Worm (Caenorhabditis elegans) whole organism, L3 larva: ENCODE results near the gene irld-50.

Source experiments
- jun-1 ChIP-seq: fragments of 150-350 bp; optimal IDR thresholded peaks from 2 replicates; lab custom pipeline; 2014; ENCODE audit warnings: missing biosample characterization, missing genetic modification reagents, missing genetic modification characterization
- nhr-12 ChIP-seq: fragments of 150-350 bp; optimal IDR thresholded peaks from 2 replicates; lab custom pipeline; 2014; ENCODE audit warnings: missing biosample characterization, missing genetic modification characterization
- nhr-28 ChIP-seq: fragments of 150-350 bp; optimal IDR thresholded peaks from 2 replicates; lab custom pipeline; 2014; ENCODE audit warnings: missing biosample characterization, missing genetic modification characterization

DNA sequence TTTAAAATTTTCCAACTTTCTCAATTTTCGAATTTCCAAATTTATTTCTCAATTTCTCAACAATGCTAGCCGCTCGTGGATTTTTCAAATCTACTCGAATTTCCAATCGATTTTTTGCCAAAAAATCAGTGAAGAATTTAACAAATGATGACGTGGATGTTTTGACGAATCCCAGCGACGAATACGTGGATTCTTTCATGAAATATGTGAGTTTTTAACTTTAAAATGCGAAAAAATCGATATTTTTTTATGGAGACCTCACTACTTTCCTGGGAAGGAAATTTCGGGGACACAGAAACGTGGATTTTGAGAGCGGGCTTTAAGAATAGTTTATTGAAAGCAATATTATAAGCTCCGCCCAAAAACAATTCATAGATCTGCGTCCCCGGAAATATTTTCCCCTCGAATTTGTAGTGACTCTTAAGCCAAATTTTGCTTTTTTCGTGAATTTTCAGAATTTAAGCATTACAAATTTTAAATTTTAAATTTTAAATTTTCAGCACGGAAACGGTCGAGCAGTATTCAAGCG lies 47.8 kb upstream of the irld-50 start, which contains the start of gene K08A2.2:
- no peak for TF ChIP-seq jun-1 (tag; lab: Kevin White, UChicago)
- TF ChIP-seq nhr-12 (tag; lab: Kevin White, UChicago): no peak
- no peak for TF ChIP-seq nhr-28
